Worm (Caenorhabditis elegans) whole organism, early embryonic: ENCODE data around the gene golg-2.

Source experiments
- tbx-11 ChIP-seq: fragments of 200-800 bp; sonication (Bioruptor generic); IDR thresholded peaks from 2 replicates; pipeline ENCODE4 v1.3.6; 2022; ENCODE audit warnings: missing genetic modification characterization, missing compliant biosample characterization
- tra-4 ChIP-seq: sonication (generic microtip); optimal IDR thresholded peaks from 2 replicates; lab custom pipeline; 2017; ENCODE audit warnings: missing genetic modification characterization, missing compliant biosample characterization

ce11 chrII:5083341-5083740 lies 43.5 kb upstream of the golg-2 start, which contains the start of gene C04G6.4:
- TF ChIP-seq tbx-11 (GFP tag; lab: Robert Waterston, UW), result no peak
- TF ChIP-seq tra-4 (tag; lab: Kevin White, UChicago), result no peak
